Worm (Caenorhabditis elegans) whole organism, L4/young adult: ENCODE data around the gene mec-14.

ENCODE experiments used
- dao-5 ChIP-seq: sonication (generic microtip); optimal IDR thresholded peaks from 2 replicates; lab custom pipeline; 2016; ENCODE audit warnings: missing genotype, missing genetic modification characterization, moderate library complexity, missing compliant biosample characterization
- him-1 ChIP-seq: sonication (generic microtip); optimal IDR thresholded peaks from 2 replicates; lab custom pipeline; 2016; ENCODE audit warnings: missing genotype, missing genetic modification reagents, missing genetic modification characterization, missing compliant biosample characterization

DNA sequence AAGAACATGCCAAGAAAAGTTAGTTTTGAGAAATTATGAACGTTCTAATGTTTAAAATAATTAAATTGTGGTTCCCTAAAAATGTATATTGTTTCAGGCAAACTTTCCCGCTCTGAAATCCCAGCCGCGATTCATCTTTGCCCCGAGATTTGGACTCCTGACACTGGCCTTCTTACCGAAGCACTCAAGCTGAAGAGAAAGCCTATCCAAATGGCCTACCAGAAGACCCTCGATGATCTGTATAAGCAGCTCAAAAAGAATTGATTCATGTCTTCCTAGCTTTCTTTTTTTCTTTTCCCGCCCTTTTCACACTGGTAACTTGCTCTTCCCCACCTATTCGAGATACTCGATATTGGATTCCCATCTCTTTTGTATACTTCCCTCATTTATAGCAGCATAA, 22.7 kb downstream of the mec-14 start:
- TF ChIP-seq him-1, result no peak
- TF ChIP-seq dao-5 (tag; lab: Kevin White, UChicago), result no peak
